Worm (Caenorhabditis elegans): ENCODE data around the gene trx-3.

trx-3 gene

ce11 chrIV:4448343-4448742 lies 38.5 kb upstream of the trx-3 start:
- TF ChIP-seq arid-1 (GFP tag; conservative IDR thresholded peaks at IDR 0.05) (no peak), spr-1 (tag; optimal IDR thresholded peaks at IDR 0.05) (no peak), mes-2 (tag; optimal IDR thresholded peaks at IDR 0.05; ENCODE audit: poor library complexity, severe bottlenecking) (peak; percentile 15), nhr-41 (GFP tag; IDR thresholded peaks at IDR 0.05) (no peak)

ce11 chrIV:4449439-4449838 lies 37.4 kb upstream of the trx-3 start, which contains the start of gene R08C7.12:
Gene R08C7.12 (plus strand): TSS chrIV:4449739.
- TF ChIP-seq lin-29 (GFP tag; IDR thresholded peaks at IDR 0.05) = no peak
- no peak for TF ChIP-seq spr-3 (GFP tag; optimal IDR thresholded peaks at IDR 0.05)
- TF ChIP-seq zfp-2 (tag; optimal IDR thresholded peaks at IDR 0.05) = no peak
- TF ChIP-seq aha-1 (tag) = peak; percentile 8
- TF ChIP-seq D1046.2 (GFP tag; IDR thresholded peaks at IDR 0.05) = no peak

ce11 chrIV:4449843-4450242 lies 37.0 kb upstream of the trx-3 start:
- TF ChIP-seq nhr-10 (tag; optimal IDR thresholded peaks at IDR 0.05) (no peak), Y5F2A.4 (GFP tag; optimal IDR thresholded peaks at IDR 0.05) (no peak), php-3 (GFP tag; IDR thresholded peaks at IDR 0.05) (0 out of 2 replicates have a peak, but pooled peaks have one; percentile 20), mdt-29 (GFP tag; IDR thresholded peaks at IDR 0.05) (no peak), lsy-2 (tag; optimal IDR thresholded peaks at IDR 0.05) (peak in 1 of 2 experiments; percentile 17), saeg-2 (GFP tag; IDR thresholded peaks at IDR 0.05) (no peak), nhr-6 (tag; optimal IDR thresholded peaks at IDR 0.05) (no peak), ama-1 (optimal IDR thresholded peaks at IDR 0.05) (peak; percentile 87), lin-29 (GFP tag; IDR thresholded peaks at IDR 0.05) (no peak), rbr-2 (tag; optimal IDR thresholded peaks at IDR 0.05) (no peak), ceh-62 (tag; optimal IDR thresholded peaks at IDR 0.05) (no peak), lin-13 (GFP tag; optimal IDR thresholded peaks at IDR 0.05) (no peak), zag-1 (tag; optimal IDR thresholded peaks at IDR 0.05) (no peak), skn-1 (tag; optimal IDR thresholded peaks at IDR 0.05) (no peak), madf-5 (GFP tag; IDR thresholded peaks at IDR 0.05) (no peak), T26A8.4 (GFP tag; IDR thresholded peaks at IDR 0.05) (peak; percentile 53), mes-2 (tag; optimal IDR thresholded peaks at IDR 0.05; ENCODE audit: poor library complexity, severe bottlenecking) (peak; percentile 45), aha-1 (tag) (peak; percentile 25), pqm-1 (tag; optimal IDR thresholded peaks at IDR 0.05) (peak; percentile 53), dmd-6 (GFP tag; IDR thresholded peaks at IDR 0.05) (peak; percentile 56; the same call in 1 of the 2 replicates), set-16 (GFP tag; IDR thresholded peaks at IDR 0.05) (no peak), snpc-4 (tag; optimal IDR thresholded peaks at IDR 0.05) (no peak), nhr-41 (GFP tag; IDR thresholded peaks at IDR 0.05) (peak; percentile 75), madf-9 (GFP tag; conservative IDR thresholded peaks at IDR 0.05) (no peak), aly-2 (tag; optimal IDR thresholded peaks at IDR 0.05) (no peak), daf-19 (GFP tag; conservative IDR thresholded peaks at IDR 0.05) (no peak), lin-15B (tag; optimal IDR thresholded peaks at IDR 0.05) (no peak), ceh-44 (GFP tag; IDR thresholded peaks at IDR 0.05) (no peak), ceh-20 (GFP tag; IDR thresholded peaks at IDR 0.05) (no peak), cey-2 (tag; optimal IDR thresholded peaks at IDR 0.05; ENCODE audit: borderline replicate concordance, insufficient read depth) (no peak), dmd-8 (GFP tag; IDR thresholded peaks at IDR 0.05) (no peak), T20F7.1 (GFP tag; optimal IDR thresholded peaks at IDR 0.05) (no peak), gei-8 (GFP tag; optimal IDR thresholded peaks at IDR 0.05) (peak; percentile 30), zfp-2 (tag; optimal IDR thresholded peaks at IDR 0.05) (peak; percentile 22), nhr-25 (tag; optimal IDR thresholded peaks at IDR 0.05; ENCODE audit: borderline replicate concordance, insufficient read depth) (no peak), nhr-28 (tag; optimal IDR thresholded peaks at IDR 0.05) (peak; percentile 49), unc-39 (tag; optimal IDR thresholded peaks at IDR 0.05) (no peak), sdz-12 (GFP tag; optimal IDR thresholded peaks at IDR 0.05) (no peak), hmg-1.1 (GFP tag; IDR thresholded peaks at IDR 0.05) (no peak), zip-11 (GFP tag; IDR thresholded peaks at IDR 0.05) (no peak), vab-7 (GFP tag; IDR thresholded peaks at IDR 0.05) (no peak), hif-1 (tag; optimal IDR thresholded peaks at IDR 0.05) (no peak), ZK546.5 (tag; optimal IDR thresholded peaks at IDR 0.05) (no peak)
